Worm (Caenorhabditis elegans) whole organism, late embryonic: ENCODE data around the gene ceh-43.

Source experiments
- ceh-24 ChIP-seq: sonication (generic microtip); optimal IDR thresholded peaks from 2 replicates; lab custom pipeline; 2016; ENCODE audit warnings: mild to moderate bottlenecking, missing genetic modification characterization, missing compliant biosample characterization
- che-1 ChIP-seq: sonication (generic microtip); optimal IDR thresholded peaks from 2 replicates; lab custom pipeline; 2016; ENCODE audit warnings: mild to moderate bottlenecking, missing genetic modification characterization, missing compliant biosample characterization
- eyg-1 ChIP-seq: sonication (generic microtip); optimal IDR thresholded peaks from 2 replicates; lab custom pipeline; 2016; ENCODE audit warnings: missing genotype, missing genetic modification characterization, missing compliant biosample characterization
- fkh-10 ChIP-seq: fragments of 150-350 bp; optimal IDR thresholded peaks from 2 replicates; lab custom pipeline; 2014; ENCODE audit warnings: missing biosample characterization, missing genetic modification reagents, missing genetic modification characterization
- tbx-2 ChIP-seq: sonication (generic microtip); optimal IDR thresholded peaks from 2 replicates; lab custom pipeline; 2016; ENCODE audit warnings: missing genetic modification characterization, missing compliant biosample characterization

ce11 chrIII:4449893-4450579, at the start of gene ceh-43:
- TF ChIP-seq eyg-1 (tag; lab: Kevin White, UChicago): no peak
- TF ChIP-seq che-1: no peak
- TF ChIP-seq fkh-10 (GFP tag; lab: Kevin White, UChicago): no peak
- TF ChIP-seq ceh-24 (tag; lab: Kevin White, UChicago): no peak
- no peak for TF ChIP-seq tbx-2 (tag; lab: Kevin White, UChicago)
